Worm (Caenorhabditis elegans): ENCODE data around the gene H20E11.2.
A peak's percentile ranks its signal among the peaks of the same experiment; 100 is the strongest.

The H20E11.2 gene

DNA sequence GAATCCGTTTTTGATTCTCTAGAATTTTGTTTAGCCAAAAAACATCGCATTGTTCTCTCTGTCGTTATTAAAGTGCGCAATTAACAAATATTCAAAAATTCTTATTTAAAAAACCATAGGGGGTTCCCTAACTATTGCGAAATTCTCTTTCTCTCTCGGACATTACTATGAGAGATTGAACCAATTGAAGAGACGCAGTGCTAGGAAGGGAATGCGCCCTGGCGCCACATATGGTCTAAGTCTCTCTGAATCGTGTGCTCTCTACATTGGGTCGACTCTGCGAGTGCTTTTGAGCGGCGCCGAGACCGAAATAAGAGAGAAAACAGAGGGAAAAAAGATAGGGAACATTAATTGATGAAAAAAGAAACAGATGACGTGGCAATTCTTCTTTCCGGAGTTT lies 41.7 kb upstream of the H20E11.2 start (continued):
- TF ChIP-seq ceh-88 (GFP tag; IDR thresholded peaks at IDR 0.05) (no peak), nhr-28 (tag; optimal IDR thresholded peaks at IDR 0.05) (no peak), alr-1 (tag; optimal IDR thresholded peaks at IDR 0.05; ENCODE audit: borderline replicate concordance) (no peak), mdl-1 (tag; optimal IDR thresholded peaks at IDR 0.05) (peak in 1 of 2 experiments; percentile 49), fos-1 (tag; optimal IDR thresholded peaks at IDR 0.05) (no peak), ceh-8 (GFP tag; optimal IDR thresholded peaks at IDR 0.05) (peak; percentile 1), pqm-1 (tag; optimal IDR thresholded peaks at IDR 0.05) (no peak), egl-27 (tag; optimal IDR thresholded peaks at IDR 0.05) (peak in 1 of 2 experiments; percentile 16), lin-35 (GFP tag; optimal IDR thresholded peaks at IDR 0.05) (peak; percentile 52 to 62), ceh-82 (tag; optimal IDR thresholded peaks at IDR 0.05) (peak; percentile 47 to 78 (median 78)), unc-130 (tag; optimal IDR thresholded peaks at IDR 0.05) (no peak), rnt-1 (tag; optimal IDR thresholded peaks at IDR 0.05) (peak; percentile 77), ceh-63 (GFP tag; optimal IDR thresholded peaks at IDR 0.05) (no peak), unc-98 (GFP tag; IDR thresholded peaks at IDR 0.05) (no peak), mep-1 (tag; optimal IDR thresholded peaks at IDR 0.05) (peak; percentile 87), ztf-4 (tag; optimal IDR thresholded peaks at IDR 0.05) (peak; percentile 14), grh-1 (GFP tag; IDR thresholded peaks at IDR 0.05) (no peak), nhr-85 (tag) (no peak), ceh-90 (tag; optimal IDR thresholded peaks at IDR 0.05) (no peak), efl-3 (GFP tag; optimal IDR thresholded peaks at IDR 0.05) (no peak), nhr-71 (tag; optimal IDR thresholded peaks at IDR 0.05) (peak; percentile 88), ets-5 (GFP tag; IDR thresholded peaks at IDR 0.05) (no peak), nhr-77 (tag; optimal IDR thresholded peaks at IDR 0.05) (peak; percentile 52), hpl-2 (GFP tag; optimal IDR thresholded peaks at IDR 0.05) (peak; percentile 50), hlh-4 (tag; optimal IDR thresholded peaks at IDR 0.05) (no peak), unc-86 (tag; optimal IDR thresholded peaks at IDR 0.05) (peak; percentile 53), xbp-1 (tag; optimal IDR thresholded peaks at IDR 0.05) (peak; percentile 68), fkh-10 (GFP tag; optimal IDR thresholded peaks at IDR 0.05) (no peak), elt-2 (tag; optimal IDR thresholded peaks at IDR 0.05) (peak; percentile 39), unc-30 (tag; optimal IDR thresholded peaks at IDR 0.05) (no peak), blmp-1 (tag; optimal IDR thresholded peaks at IDR 0.05) (peak; percentile 39), snpc-4 (tag; optimal IDR thresholded peaks at IDR 0.05) (peak; percentile 54), lin-39 (tag; optimal IDR thresholded peaks at IDR 0.05) (no peak), aly-2 (tag; optimal IDR thresholded peaks at IDR 0.05) (peak; percentile 9), lsy-2 (tag; optimal IDR thresholded peaks at IDR 0.05) (peak; percentile 65 to 68), pax-3 (tag; optimal IDR thresholded peaks at IDR 0.05) (no peak), lin-13 (GFP tag; optimal IDR thresholded peaks at IDR 0.05) (peak; percentile 37), jun-1 (tag; optimal IDR thresholded peaks at IDR 0.05) (peak; percentile 25), sox-4 (tag; optimal IDR thresholded peaks at IDR 0.05) (no peak), irx-1 (tag; optimal IDR thresholded peaks at IDR 0.05) (peak; percentile 37), pag-3 (tag; optimal IDR thresholded peaks at IDR 0.05; ENCODE audit: borderline replicate concordance, insufficient read depth) (no peak), egl-13 (tag; optimal IDR thresholded peaks at IDR 0.05) (peak; percentile 37), ces-1 (GFP tag; optimal IDR thresholded peaks at IDR 0.05) (no peak), sptf-1 (tag; optimal IDR thresholded peaks at IDR 0.05) (no peak), F16B12.6 (tag; optimal IDR thresholded peaks at IDR 0.05) (peak; percentile 18), dpl-1 (GFP tag; optimal IDR thresholded peaks at IDR 0.05) (peak; percentile 47 to 66 (median 56)), nhr-237 (tag; optimal IDR thresholded peaks at IDR 0.05) (peak; percentile 25), skn-1 (tag; optimal IDR thresholded peaks at IDR 0.05) (peak; percentile 82), nhr-20 (tag; optimal IDR thresholded peaks at IDR 0.05) (peak; percentile 70), tlp-1 (tag; optimal IDR thresholded peaks at IDR 0.05) (no peak), mef-2 (tag; optimal IDR thresholded peaks at IDR 0.05) (peak; percentile 13), efl-1 (optimal IDR thresholded peaks at IDR 0.05) (peak; percentile 67 to 76), efl-1 (GFP tag; optimal IDR thresholded peaks at IDR 0.05 in 1 of 2) (peak; percentile 42 to 88), nhr-84 (tag; optimal IDR thresholded peaks at IDR 0.05) (no peak)
